Worm (Caenorhabditis elegans) whole organism, L2 larva: Measurements from ENCODE around the gene F58B3.6.

Experiments used
- dmd-4 ChIP-seq: sonication (generic microtip); optimal IDR thresholded peaks from 2 replicates; lab custom pipeline; 2017; ENCODE audit warnings: missing biosample characterization, missing genetic modification characterization
- elt-3 ChIP-seq: sonication (generic microtip); optimal IDR thresholded peaks from 2 replicates; lab custom pipeline; 2017; ENCODE audit warnings: missing biosample characterization, missing genetic modification characterization
- gmeb-1 ChIP-seq: fragments of 150-350 bp; optimal IDR thresholded peaks from 2 replicates; lab custom pipeline; 2014; ENCODE audit warnings: missing biosample characterization, missing genetic modification characterization
- nhr-23 ChIP-seq: fragments of 150-350 bp; optimal IDR thresholded peaks from 2 replicates; lab custom pipeline; 2014; ENCODE audit warnings: missing biosample characterization, missing genetic modification reagents, missing genetic modification characterization
- snpc-4 ChIP-seq: fragments of 150-350 bp; optimal IDR thresholded peaks from 2 replicates; lab custom pipeline; 2014; ENCODE audit warnings: missing biosample characterization, missing genetic modification characterization
- unc-39 ChIP-seq: fragments of 150-350 bp; optimal IDR thresholded peaks from 2 replicates; lab custom pipeline; 2014; ENCODE audit warnings: missing biosample characterization, missing genetic modification characterization
- unc-62 ChIP-seq: fragments of 150-350 bp; optimal IDR thresholded peaks from 2 replicates; lab custom pipeline; 2014; ENCODE audit warnings: missing biosample characterization, missing genetic modification reagents, missing genetic modification characterization

- TF ChIP-seq elt-3 (tag; lab: Kevin White, UChicago): no peak
- TF ChIP-seq gmeb-1 (tag; lab: Kevin White, UChicago): no peak
- TF ChIP-seq unc-62 (GFP tag; lab: Kevin White, UChicago): no peak
- no peak for TF ChIP-seq dmd-4 (tag; lab: Kevin White, UChicago)
- no peak for TF ChIP-seq unc-39 (tag; lab: Kevin White, UChicago)
- no peak for TF ChIP-seq snpc-4 (tag; lab: Kevin White, UChicago)
- no peak for TF ChIP-seq nhr-23 (tag; lab: Kevin White, UChicago)
These were observed 4.5 kb downstream of the F58B3.6 start, which contains the start of gene ttr-50 for ce11 chrIV:11640915-11641314.
